Fruit fly (Drosophila melanogaster) whole organism, adult: ENCODE results near the gene CG4570.

Source experiments
- CG11617 ChIP-seq: fragments of 200-800 bp; sonication (Bioruptor generic); optimal IDR thresholded peaks from 2 replicates; lab custom pipeline; 2017; ENCODE audit warnings: mild to moderate bottlenecking, missing biosample characterization, missing genetic modification reagents, missing genetic modification characterization
- CG12768 ChIP-seq: fragments of 200-800 bp; sonication (Bioruptor generic); optimal IDR thresholded peaks from 2 replicates; lab custom pipeline; 2017; ENCODE audit warnings: missing biosample characterization, missing genetic modification characterization, mild to moderate bottlenecking, moderate library complexity, missing genetic modification reagents
- CG14711 ChIP-seq: fragments of 200-800 bp; sonication (Bioruptor generic); optimal IDR thresholded peaks from 2 replicates; lab custom pipeline; 2018; ENCODE audit warnings: missing biosample characterization, mild to moderate bottlenecking, missing genetic modification characterization, moderate library complexity
- CG1620 ChIP-seq: fragments of 200-800 bp; sonication (Bioruptor generic); optimal IDR thresholded peaks from 2 replicates; lab custom pipeline; 2016; ENCODE audit warnings: missing biosample characterization, missing genetic modification characterization
- CG33017 ChIP-seq: fragments of 200-800 bp; sonication (Bioruptor generic); optimal IDR thresholded peaks from 2 replicates; lab custom pipeline; 2018; ENCODE audit warnings: missing biosample characterization, mild to moderate bottlenecking, missing genetic modification characterization, moderate library complexity
- CG5204 ChIP-seq: fragments of 200-800 bp; sonication (Bioruptor generic); optimal IDR thresholded peaks from 2 replicates; lab custom pipeline; 2016; ENCODE audit warnings: missing biosample characterization, missing genetic modification characterization
- CG7045 ChIP-seq: fragments of 200-800 bp; sonication (Bioruptor generic); optimal IDR thresholded peaks from 2 replicates; lab custom pipeline; 2017; ENCODE audit warnings: missing biosample characterization, mild to moderate bottlenecking, missing genetic modification characterization
- CG7101 ChIP-seq: fragments of 200-800 bp; sonication (Bioruptor generic); optimal IDR thresholded peaks from 2 replicates; lab custom pipeline; 2018; ENCODE audit warnings: missing biosample characterization, mild to moderate bottlenecking, missing genetic modification characterization, moderate library complexity
- Clk ChIP-seq: fragments of 200-800 bp; sonication (Bioruptor generic); optimal IDR thresholded peaks from 2 replicates; lab custom pipeline; 2017; ENCODE audit warnings: missing biosample characterization, missing genetic modification characterization
- Hr96 ChIP-seq: fragments of 200-800 bp; sonication (Bioruptor generic); optimal IDR thresholded peaks from 2 replicates; lab custom pipeline; 2016; ENCODE audit warnings: missing biosample characterization, missing genetic modification characterization
- Mnt ChIP-seq: fragments of 200-800 bp; sonication (Bioruptor generic); optimal IDR thresholded peaks from 2 replicates; lab custom pipeline; 2016; ENCODE audit warnings: missing biosample characterization, mild to moderate bottlenecking, missing genetic modification characterization
- bab1 ChIP-seq: fragments of 200-800 bp; sonication (Bioruptor generic); optimal IDR thresholded peaks from 3 replicates; lab custom pipeline; 2019; ENCODE audit warnings: missing biosample characterization, mild to moderate bottlenecking, missing genetic modification characterization, moderate library complexity
- cic ChIP-seq: fragments of 200-800 bp; sonication (Bioruptor generic); optimal IDR thresholded peaks from 2 replicates; lab custom pipeline; 2017; ENCODE audit warnings: missing biosample characterization, mild to moderate bottlenecking, missing genetic modification characterization, moderate library complexity
- cnc ChIP-seq, 2 experiments: fragments of >200 bp; optimal IDR thresholded peaks; 2 replicates each; lab custom pipeline; 2017
- kay ChIP-seq: fragments of 200-800 bp; sonication (Bioruptor generic); peaks from one replicate; lab custom pipeline; 2016; ENCODE audit warnings: missing biosample characterization, missing genetic modification characterization, borderline replicate concordance
- ovo ChIP-seq: fragments of 200-800 bp; sonication (Bioruptor generic); optimal IDR thresholded peaks from 2 replicates; lab custom pipeline; 2016; ENCODE audit warnings: missing biosample characterization, missing genetic modification characterization
- pad ChIP-seq: fragments of 200-800 bp; sonication (Bioruptor generic); optimal IDR thresholded peaks from 3 replicates; lab custom pipeline; 2017; ENCODE audit warnings: missing biosample characterization, missing genetic modification characterization, mild to moderate bottlenecking, moderate library complexity, missing genetic modification reagents
- tj ChIP-seq: fragments of 200-800 bp; sonication (Bioruptor generic); optimal IDR thresholded peaks from 3 replicates; lab custom pipeline; 2017; ENCODE audit warnings: missing biosample characterization, mild to moderate bottlenecking, missing genetic modification characterization, moderate library complexity
- toe ChIP-seq: fragments of 200-800 bp; sonication (Bioruptor generic); optimal IDR thresholded peaks from 2 replicates; lab custom pipeline; 2016; ENCODE audit warnings: missing biosample characterization, missing genetic modification characterization

The CG4570 gene

DNA sequence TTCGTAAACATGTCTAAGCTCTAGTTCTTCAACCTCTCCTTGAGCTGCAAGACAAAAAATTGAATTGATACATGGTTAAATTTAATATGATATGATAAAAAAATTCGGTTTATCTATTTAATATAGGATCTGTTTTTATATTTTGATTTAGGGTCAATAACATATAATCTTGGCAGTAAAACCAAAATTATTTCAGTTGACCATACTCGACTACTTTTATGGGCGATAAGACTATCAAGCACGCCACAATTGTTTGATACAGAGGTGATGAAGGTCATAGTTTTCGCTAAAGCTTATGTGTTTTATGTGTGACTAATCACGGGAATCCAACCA is 31.7 kb downstream of the CG4570 start:
- no peak for TF ChIP-seq CG33017
- no peak for TF ChIP-seq kay (GFP tag; lab: Kevin White, UChicago)
- TF ChIP-seq CG7101 (tag; lab: Kevin White, UChicago), result no peak
- no peak for TF ChIP-seq Mnt (GFP tag; lab: Kevin White, UChicago)
- no peak for TF ChIP-seq Hr96 (GFP tag; lab: Kevin White, UChicago)
- TF ChIP-seq ovo (GFP tag; lab: Kevin White, UChicago), result no peak
- TF ChIP-seq CG14711 (tag; lab: Kevin White, UChicago), result no peak
- no peak for TF ChIP-seq toe (GFP tag; lab: Kevin White, UChicago)
- no peak for TF ChIP-seq CG11617 (GFP tag; lab: Kevin White, UChicago)
- no peak for TF ChIP-seq tj (GFP tag; lab: Kevin White, UChicago)
- TF ChIP-seq Clk (GFP tag; lab: Kevin White, UChicago), result no peak
- no peak for TF ChIP-seq pad (GFP tag; lab: Kevin White, UChicago)
- no peak for TF ChIP-seq CG12768 (GFP tag; lab: Kevin White, UChicago)
- TF ChIP-seq cnc (optimal IDR thresholded peaks at IDR 0.05; lab: Kevin White, UChicago), result no peak

dm6 chr3R:10888633-10889519 is 32.3 kb downstream of the CG4570 start:
- TF ChIP-seq CG12768 (GFP tag; lab: Kevin White, UChicago), result peak; percentile 73
- peak; percentile 12 for TF ChIP-seq CG7101 (tag; lab: Kevin White, UChicago)
- TF ChIP-seq cnc (optimal IDR thresholded peaks at IDR 0.05; lab: Kevin White, UChicago), result no peak
- peak; percentile 38 for TF ChIP-seq CG11617 (GFP tag; lab: Kevin White, UChicago)
- peak; percentile 25 for TF ChIP-seq toe (GFP tag; lab: Kevin White, UChicago)
- peak; percentile 42 for TF ChIP-seq bab1 (GFP tag; lab: Kevin White, UChicago)
- TF ChIP-seq tj (GFP tag; lab: Kevin White, UChicago), result peak; percentile 95
- TF ChIP-seq kay (GFP tag; lab: Kevin White, UChicago), result no peak
- peak; percentile 50 for TF ChIP-seq CG33017
- no peak for TF ChIP-seq Hr96 (GFP tag; lab: Kevin White, UChicago)
- TF ChIP-seq pad (GFP tag; lab: Kevin White, UChicago), result peak; percentile 53
- TF ChIP-seq CG5204 (GFP tag; lab: Kevin White, UChicago), result no peak
- no peak for TF ChIP-seq CG1620 (GFP tag; lab: Kevin White, UChicago)
- peak; percentile 60 for TF ChIP-seq cic (GFP tag; lab: Kevin White, UChicago)
- peak; percentile 71 for TF ChIP-seq Mnt (GFP tag; lab: Kevin White, UChicago)
- TF ChIP-seq CG14711 (tag; lab: Kevin White, UChicago), result peak; percentile 30
- TF ChIP-seq CG7045 (GFP tag; lab: Kevin White, UChicago), result peak; percentile 6
- TF ChIP-seq Clk (GFP tag; lab: Kevin White, UChicago), result peak; percentile 56

dm6 chr3R:10889520-10889887 is 32.9 kb downstream of the CG4570 start, which contains the start of gene Ak3:
TSS of gene Ak3 (minus strand) at chr3R:10889588.
- no peak for TF ChIP-seq toe (GFP tag; lab: Kevin White, UChicago)
- TF ChIP-seq CG11617 (GFP tag; lab: Kevin White, UChicago), result no peak
- TF ChIP-seq ovo (GFP tag; lab: Kevin White, UChicago), result no peak
- TF ChIP-seq bab1 (GFP tag; lab: Kevin White, UChicago), result no peak
- TF ChIP-seq CG7045 (GFP tag; lab: Kevin White, UChicago), result no peak
- no peak for TF ChIP-seq CG7101 (tag; lab: Kevin White, UChicago)
- no peak for TF ChIP-seq Mnt (GFP tag; lab: Kevin White, UChicago)
- no peak for TF ChIP-seq pad (GFP tag; lab: Kevin White, UChicago)
- no peak for TF ChIP-seq Clk (GFP tag; lab: Kevin White, UChicago)

dm6 chr3R:10893327-10893726 is 36.7 kb downstream of the CG4570 start, which contains the start of gene CG6621:
TSS of gene CG6621 (minus strand) at chr3R:10893531.
- peak; percentile 7 for TF ChIP-seq bab1 (GFP tag; lab: Kevin White, UChicago)
- TF ChIP-seq pad (GFP tag; lab: Kevin White, UChicago), result peak; percentile 2
- peak; percentile 4 for TF ChIP-seq Mnt (GFP tag; lab: Kevin White, UChicago)
- TF ChIP-seq CG14711 (tag; lab: Kevin White, UChicago), result peak; percentile 93
- TF ChIP-seq kay (GFP tag; lab: Kevin White, UChicago), result no peak
- no peak for TF ChIP-seq CG1620 (GFP tag; lab: Kevin White, UChicago)
